Fruit fly (Drosophila melanogaster) whole organism, adult: ENCODE results near the gene Mitf.
A peak's percentile ranks its signal among the peaks of the same experiment; 100 is the strongest.

Source experiments
- CG11617 ChIP-seq: fragments of 200-800 bp; sonication (Bioruptor generic); optimal IDR thresholded peaks from 2 replicates; lab custom pipeline; 2017; ENCODE audit warnings: mild to moderate bottlenecking, missing biosample characterization, missing genetic modification reagents, missing genetic modification characterization
- CG14711 ChIP-seq: fragments of 200-800 bp; sonication (Bioruptor generic); optimal IDR thresholded peaks from 2 replicates; lab custom pipeline; 2018; ENCODE audit warnings: missing biosample characterization, mild to moderate bottlenecking, missing genetic modification characterization, moderate library complexity
- CG33017 ChIP-seq: fragments of 200-800 bp; sonication (Bioruptor generic); optimal IDR thresholded peaks from 2 replicates; lab custom pipeline; 2018; ENCODE audit warnings: missing biosample characterization, mild to moderate bottlenecking, missing genetic modification characterization, moderate library complexity
- CG7045 ChIP-seq: fragments of 200-800 bp; sonication (Bioruptor generic); optimal IDR thresholded peaks from 2 replicates; lab custom pipeline; 2017; ENCODE audit warnings: missing biosample characterization, mild to moderate bottlenecking, missing genetic modification characterization
- CG7101 ChIP-seq: fragments of 200-800 bp; sonication (Bioruptor generic); optimal IDR thresholded peaks from 2 replicates; lab custom pipeline; 2018; ENCODE audit warnings: missing biosample characterization, mild to moderate bottlenecking, missing genetic modification characterization, moderate library complexity
- bab1 ChIP-seq: fragments of 200-800 bp; sonication (Bioruptor generic); optimal IDR thresholded peaks from 3 replicates; lab custom pipeline; 2019; ENCODE audit warnings: missing biosample characterization, mild to moderate bottlenecking, missing genetic modification characterization, moderate library complexity
- cic ChIP-seq: fragments of 200-800 bp; sonication (Bioruptor generic); optimal IDR thresholded peaks from 2 replicates; lab custom pipeline; 2017; ENCODE audit warnings: missing biosample characterization, mild to moderate bottlenecking, missing genetic modification characterization, moderate library complexity
- cnc ChIP-seq, 2 experiments: fragments of >200 bp; optimal IDR thresholded peaks; 2 replicates each; lab custom pipeline; 2017
- kay ChIP-seq: fragments of 200-800 bp; sonication (Bioruptor generic); peaks from one replicate; lab custom pipeline; 2016; ENCODE audit warnings: missing biosample characterization, missing genetic modification characterization, borderline replicate concordance
- ovo ChIP-seq: fragments of 200-800 bp; sonication (Bioruptor generic); optimal IDR thresholded peaks from 2 replicates; lab custom pipeline; 2016; ENCODE audit warnings: missing biosample characterization, missing genetic modification characterization
- tj ChIP-seq: fragments of 200-800 bp; sonication (Bioruptor generic); optimal IDR thresholded peaks from 3 replicates; lab custom pipeline; 2017; ENCODE audit warnings: missing biosample characterization, mild to moderate bottlenecking, missing genetic modification characterization, moderate library complexity
- toe ChIP-seq: fragments of 200-800 bp; sonication (Bioruptor generic); optimal IDR thresholded peaks from 2 replicates; lab custom pipeline; 2016; ENCODE audit warnings: missing biosample characterization, missing genetic modification characterization

DNA sequence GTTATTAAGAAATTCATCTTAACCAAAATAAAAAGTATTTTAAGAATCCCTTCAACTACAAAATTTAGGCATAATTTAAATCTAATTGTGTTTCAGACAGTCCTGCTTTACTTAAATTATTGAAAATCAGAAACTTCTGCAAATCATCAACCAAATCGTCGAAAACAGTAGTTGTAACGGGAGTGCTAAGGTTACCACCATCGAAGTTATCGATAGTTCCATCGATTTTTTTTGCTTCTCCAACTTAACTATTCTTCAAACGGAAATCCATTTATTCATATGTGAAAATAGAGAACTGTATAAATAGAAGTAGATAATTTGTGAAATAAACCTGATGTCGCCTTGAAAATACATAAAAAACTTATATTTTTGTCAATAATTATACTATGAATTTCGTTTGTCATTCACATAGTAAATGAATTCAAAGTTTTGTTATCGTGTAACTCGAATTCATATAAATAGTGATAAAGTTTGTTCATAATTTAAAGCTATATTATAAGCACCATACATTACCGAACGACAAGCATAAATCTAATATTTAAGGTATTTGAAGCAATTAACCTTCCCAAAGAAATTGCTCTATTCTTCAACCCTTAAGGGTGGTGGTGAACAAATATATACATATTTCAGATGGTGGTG, 33.1 kb downstream of the Mitf start:
- no peak for TF ChIP-seq cic
- peak; percentile 69 for TF ChIP-seq kay (GFP tag; lab: Kevin White, UChicago)
- no peak for TF ChIP-seq CG11617 (GFP tag; lab: Kevin White, UChicago)
- no peak for TF ChIP-seq tj (GFP tag; lab: Kevin White, UChicago)
- no peak for TF ChIP-seq ovo (GFP tag; lab: Kevin White, UChicago)
- no peak for TF ChIP-seq CG33017 (tag; lab: Kevin White, UChicago)
- no peak for TF ChIP-seq CG14711
- TF ChIP-seq cnc (optimal IDR thresholded peaks at IDR 0.05; lab: Kevin White, UChicago) = no peak
- TF ChIP-seq CG7101 = no peak
- no peak for TF ChIP-seq bab1 (GFP tag; lab: Kevin White, UChicago)
- no peak for TF ChIP-seq toe
- TF ChIP-seq CG7045 (GFP tag; lab: Kevin White, UChicago) = no peak
